Worm (Caenorhabditis elegans): ENCODE results near the gene Y50E8A.11.
A peak's percentile ranks its signal among the peaks of the same experiment; 100 is the strongest.

- TF ChIP-seq drap-1 (GFP tag; optimal IDR thresholded peaks at IDR 0.05) (no peak), nhr-28 (tag; optimal IDR thresholded peaks at IDR 0.05) (no peak), nhr-237 (tag; optimal IDR thresholded peaks at IDR 0.05) (no peak), unc-62 (GFP tag; optimal IDR thresholded peaks at IDR 0.05) (peak; percentile 18), lsy-2 (tag; optimal IDR thresholded peaks at IDR 0.05) (no peak), ztf-11 (tag; optimal IDR thresholded peaks at IDR 0.05) (no peak), nhr-12 (tag; optimal IDR thresholded peaks at IDR 0.05) (no peak), blmp-1 (tag; optimal IDR thresholded peaks at IDR 0.05) (no peak), tbx-8 (GFP tag; optimal IDR thresholded peaks at IDR 0.05) (no peak), sem-2 (GFP tag; optimal IDR thresholded peaks at IDR 0.05) (no peak), elt-3 (tag; optimal IDR thresholded peaks at IDR 0.05) (peak; percentile 38), mab-5 (tag; optimal IDR thresholded peaks at IDR 0.05) (no peak), lin-13 (tag; optimal IDR thresholded peaks at IDR 0.05) (no peak)
Measured at ce11 chrV:14831460-14832120, 50.4 kb downstream of the Y50E8A.11 start.

All from whole organism, mixed stage, embryonic.